Fruit fly (Drosophila melanogaster): ENCODE results near the gene Polr2J.

The Polr2J gene

DNA sequence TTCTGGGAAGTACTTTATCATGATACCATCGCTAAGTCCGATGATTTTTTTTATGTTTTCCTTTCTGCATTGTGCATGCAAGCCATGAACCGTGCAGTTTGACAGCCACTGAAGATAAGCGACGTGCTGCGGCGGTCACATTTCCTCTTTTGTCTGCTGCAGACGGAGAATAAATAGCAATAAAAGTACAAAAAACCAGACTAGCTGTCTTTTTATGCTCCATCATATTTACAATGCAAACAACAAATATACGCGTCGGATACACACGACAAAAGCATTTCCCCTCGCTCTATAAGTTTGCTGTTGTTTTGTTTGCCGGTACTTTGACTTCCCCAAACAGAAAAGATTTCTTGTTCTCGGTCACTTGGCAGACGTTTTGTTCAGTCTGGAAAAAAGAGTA is 30.4 kb downstream of the Polr2J start (continued):
- TF ChIP-seq CG15601 (tag; optimal IDR thresholded peaks at IDR 0.05) (peak; percentile 93), CG3995 (GFP tag; optimal IDR thresholded peaks at IDR 0.05) (no peak), gcm (GFP tag; optimal IDR thresholded peaks at IDR 0.05) (peak; percentile 72), CG4730 (GFP tag; IDR thresholded peaks at IDR 0.05) (no peak), pzg (GFP tag; optimal IDR thresholded peaks at IDR 0.05) (no peak), fd96Cb (tag; optimal IDR thresholded peaks at IDR 0.05) (peak; percentile 67), tgo (GFP tag; IDR thresholded peaks at IDR 0.05) (peak; percentile 34; the same call in 1 of the 3 replicates), CTCF (GFP tag; optimal IDR thresholded peaks at IDR 0.05) (peak; percentile 17), zen (tag; optimal IDR thresholded peaks at IDR 0.05) (peak; percentile 42), ewg (GFP tag; optimal IDR thresholded peaks at IDR 0.05) (peak; percentile 69), eve (GFP tag; optimal IDR thresholded peaks at IDR 0.05) (no peak), CG8281 (tag; optimal IDR thresholded peaks at IDR 0.05) (peak; percentile 41), wek (GFP tag; optimal IDR thresholded peaks at IDR 0.05) (peak; percentile 89), ab (GFP tag; optimal IDR thresholded peaks at IDR 0.05) (no peak), CG9727 (GFP tag; optimal IDR thresholded peaks at IDR 0.05) (peak; percentile 86), esg (GFP tag; conservative IDR thresholded peaks at IDR 0.05) (no peak), MTF-1 (GFP tag; optimal IDR thresholded peaks at IDR 0.05; ENCODE audit: borderline replicate concordance) (peak; percentile 91), toy (GFP tag; IDR thresholded peaks at IDR 0.05) (no peak), CG13775 (GFP tag; optimal IDR thresholded peaks at IDR 0.05) (peak; percentile 15), CG17328 (GFP tag; IDR thresholded peaks at IDR 0.05) (peak; percentile 76), CG10366 (GFP tag; IDR thresholded peaks at IDR 0.05) (peak; percentile 32; the same call in 1 of the 2 replicates), HLH4C (GFP tag; IDR thresholded peaks at IDR 0.05; ENCODE audit: partially characterized antibody) (no peak), CG30020 (tag; optimal IDR thresholded peaks at IDR 0.05) (no peak), CG14014 (GFP tag; IDR thresholded peaks at IDR 0.05) (peak; percentile 42; the same call in 1 of the 2 replicates), CG1647 (GFP tag; optimal IDR thresholded peaks at IDR 0.05) (peak; percentile 60), CG14441 (GFP tag; IDR thresholded peaks at IDR 0.05) (no peak), ken (GFP tag; IDR thresholded peaks at IDR 0.05) (peak; percentile 45; the same call in 1 of the 3 replicates), CG34376 (GFP tag; optimal IDR thresholded peaks at IDR 0.05) (no peak), ttk (GFP tag; IDR thresholded peaks at IDR 0.05) (peak; percentile 40; the same call in 1 of the 2 replicates), ase (GFP tag; IDR thresholded peaks at IDR 0.05) (no peak), z (GFP tag; IDR thresholded peaks at IDR 0.05) (peak; percentile 47; the same call in 1 of the 3 replicates), cas (GFP tag; IDR thresholded peaks at IDR 0.05) (no peak), CG9215 (GFP tag; IDR thresholded peaks at IDR 0.05) (no peak), gce (GFP tag; IDR thresholded peaks at IDR 0.05) (peak; percentile 78), ro (GFP tag; IDR thresholded peaks at IDR 0.05) (no peak), phol (tag; optimal IDR thresholded peaks at IDR 0.05) (peak; percentile 15), psq (GFP tag; optimal IDR thresholded peaks at IDR 0.05) (peak; percentile 22), Sin3A (optimal IDR thresholded peaks at IDR 0.05) (no peak), Doc2 (GFP tag; IDR thresholded peaks at IDR 0.05) (no peak), ATbp (GFP tag; optimal IDR thresholded peaks at IDR 0.05) (peak; percentile 95), CG3847 (GFP tag; IDR thresholded peaks at IDR 0.05) (no peak), CG6683 (GFP tag; optimal IDR thresholded peaks at IDR 0.05) (peak; percentile 45), CG7963 (GFP tag; IDR thresholded peaks at IDR 0.05; ENCODE audit: partially characterized antibody) (no peak), sens-2 (GFP tag; IDR thresholded peaks at IDR 0.05) (peak; percentile 72; the same call in 1 of the 2 replicates), unpg (GFP tag; optimal IDR thresholded peaks at IDR 0.05) (peak; percentile 76), bab2 (GFP tag; optimal IDR thresholded peaks at IDR 0.05) (peak; percentile 64), odd (GFP tag; optimal IDR thresholded peaks at IDR 0.05) (peak; percentile 73), Side (GFP tag; optimal IDR thresholded peaks at IDR 0.05) (peak; percentile 75)
